Worm (Caenorhabditis elegans): ENCODE results near the gene F54D5.2.

DNA sequence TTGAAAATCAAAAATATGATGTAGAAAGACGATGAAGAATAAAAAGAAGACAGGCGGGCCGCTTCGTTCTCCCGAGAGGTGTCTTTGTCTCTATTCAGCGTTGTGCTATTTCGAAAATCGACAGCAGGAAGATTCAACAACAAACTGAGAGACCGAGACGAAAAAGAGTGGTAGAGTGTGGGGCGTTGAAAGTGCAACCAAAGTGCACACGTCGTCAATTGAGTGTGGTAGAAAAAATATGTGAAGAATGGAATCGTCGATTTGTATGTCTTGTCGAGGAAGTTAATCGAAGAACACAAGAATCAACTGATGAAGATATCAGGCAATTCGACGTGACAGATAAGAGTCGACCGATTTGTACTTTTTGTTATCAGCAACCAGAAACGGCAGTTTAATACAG, 46.2 kb downstream of the F54D5.2 start:
- TF ChIP-seq egl-43 (GFP tag; IDR thresholded peaks at IDR 0.05) (no peak), ama-1 (optimal IDR thresholded peaks at IDR 0.05) (peak; percentile 72), fos-1 (tag; optimal IDR thresholded peaks at IDR 0.05) (no peak)
